Fruit fly (Drosophila melanogaster): Measurements from ENCODE around the gene CG43147.

DNA sequence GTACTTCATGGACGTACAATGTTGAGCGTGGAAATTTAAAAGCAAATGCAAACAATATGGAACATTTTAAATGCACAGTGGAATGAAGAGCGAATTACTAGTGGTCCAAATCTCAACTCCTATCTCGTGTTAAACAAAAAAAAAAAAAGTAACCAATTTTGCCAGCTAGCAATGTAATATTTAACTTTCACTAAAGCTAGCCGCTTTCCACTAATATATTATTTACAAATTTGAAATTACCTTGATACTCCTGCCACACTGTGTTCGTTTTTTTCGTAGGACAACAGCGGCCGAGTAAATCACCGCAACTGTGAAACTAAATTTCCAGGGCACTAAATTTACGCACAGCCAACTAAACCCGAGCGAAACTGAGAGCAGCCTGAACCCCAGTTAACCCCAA is 32.1 kb downstream of the CG43147 start:
- no peak for TF ChIP-seq usp (GFP tag; optimal IDR thresholded peaks at IDR 0.05)
- TF ChIP-seq CG8478 (optimal IDR thresholded peaks at IDR 0.05): no peak
- no peak for TF ChIP-seq pan (optimal IDR thresholded peaks at IDR 0.05)
- TF ChIP-seq psq (optimal IDR thresholded peaks at IDR 0.05): no peak

All from whole organism.